Worm (Caenorhabditis elegans) whole organism, L1 larva: ENCODE data around the gene C33D9.6.
"Not testable (repeated sequence)": the region's sequence is repeated elsewhere in the genome, so short reads cannot be mapped to it uniquely, and the experiment has no call there.

ENCODE experiments used
- ceh-82 ChIP-seq, 3 experiments: fragments of 150-350 bp in 1 of 3; sonication (generic microtip) in 2 of 3; optimal IDR thresholded peaks; 2 replicates each; lab custom pipeline; 2014 to 2017; ENCODE audit warnings: missing biosample characterization in 3 of 3, missing genetic modification characterization in 3 of 3
- fkh-10 ChIP-seq: sonication (generic microtip); optimal IDR thresholded peaks from 2 replicates; lab custom pipeline; 2017; ENCODE audit warnings: missing biosample characterization, missing genetic modification reagents, missing genetic modification characterization
- isw-1 ChIP-seq: fragments of 200-800 bp; sonication (Bioruptor generic); IDR thresholded peaks from 2 replicates; pipeline ENCODE4 v1.3.6; 2022; ENCODE audit warnings: missing genetic modification characterization, missing compliant biosample characterization
- jun-1 ChIP-seq: fragments of 150-350 bp; optimal IDR thresholded peaks from 2 replicates; lab custom pipeline; 2014; ENCODE audit warnings: missing biosample characterization, missing genetic modification reagents, missing genetic modification characterization
- lsy-2 ChIP-seq, 2 experiments: fragments of 150-350 bp; optimal IDR thresholded peaks; 2 replicates each; lab custom pipeline; 2014; ENCODE audit warnings: missing biosample characterization in 2 of 2, missing genetic modification characterization in 2 of 2
- mab-9 ChIP-seq: fragments of 200-800 bp; sonication (Bioruptor generic); IDR thresholded peaks from 2 replicates; pipeline ENCODE4 v1.3.6; 2022; ENCODE audit warnings: missing genetic modification reagents, missing genetic modification characterization, missing compliant biosample characterization
- nhr-20 ChIP-seq: sonication (generic microtip); optimal IDR thresholded peaks from 2 replicates; lab custom pipeline; 2016; ENCODE audit warnings: mild to moderate bottlenecking, missing genetic modification characterization, missing compliant biosample characterization
- nhr-237 ChIP-seq: fragments of 150-350 bp; optimal IDR thresholded peaks from 2 replicates; lab custom pipeline; 2014; ENCODE audit warnings: missing biosample characterization, missing genetic modification characterization
- pax-3 ChIP-seq: fragments of 200-800 bp; sonication (Bioruptor generic); optimal IDR thresholded peaks from 2 replicates; lab custom pipeline; 2018; ENCODE audit warnings: mild to moderate bottlenecking, missing genetic modification characterization, moderate library complexity, missing compliant biosample characterization
- pqm-1 ChIP-seq: sonication (generic microtip); optimal IDR thresholded peaks from 3 replicates; lab custom pipeline; 2017; ENCODE audit warnings: missing biosample characterization, missing genetic modification characterization
- sup-37 ChIP-seq: fragments of 200-800 bp; sonication (Bioruptor generic); optimal IDR thresholded peaks from 2 replicates; lab custom pipeline; 2018; ENCODE audit warnings: mild to moderate bottlenecking, missing genetic modification characterization, missing compliant biosample characterization
- unc-62 ChIP-seq: fragments of 150-350 bp; optimal IDR thresholded peaks from 2 replicates; lab custom pipeline; 2014; ENCODE audit warnings: missing biosample characterization, missing genetic modification reagents, missing genetic modification characterization
- ztf-4 ChIP-seq: fragments of 150-350 bp; optimal IDR thresholded peaks from 2 replicates; lab custom pipeline; 2014; ENCODE audit warnings: missing biosample characterization, missing genetic modification characterization

DNA sequence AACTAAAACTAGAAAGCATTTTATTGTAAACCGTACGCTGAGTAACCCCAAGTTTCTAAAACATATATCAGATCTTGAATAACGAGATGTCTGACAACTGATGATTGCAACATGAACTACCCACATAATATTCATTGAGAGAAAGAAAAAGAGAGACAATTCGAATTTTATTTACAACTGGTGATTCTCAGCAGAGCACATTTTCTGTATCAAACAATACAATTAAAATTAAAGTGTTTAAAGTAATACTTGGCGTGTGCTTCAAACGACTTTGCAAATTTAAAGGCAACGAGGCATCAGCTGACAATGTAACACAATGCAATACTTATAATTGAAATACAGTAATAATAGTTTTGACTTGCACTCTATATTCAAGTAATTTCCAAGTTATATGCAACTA lies 10.1 kb upstream of the C33D9.6 start, which contains the start of gene C33D9.10:
- not testable (repeated sequence) for TF ChIP-seq pqm-1 (tag; lab: Kevin White, UChicago); ceh-82 (tag; optimal IDR thresholded peaks at IDR 0.05; lab: Kevin White, UChicago); sup-37; ztf-4 (tag; lab: Kevin White, UChicago); pax-3 (tag; lab: Kevin White, UChicago); fkh-10 (GFP tag; lab: Kevin White, UChicago); lsy-2 (tag; optimal IDR thresholded peaks at IDR 0.05; lab: Kevin White, UChicago); nhr-237; mab-9; isw-1 (GFP tag; lab: Robert Waterston, UW); unc-62; nhr-20; jun-1
